Fruit fly (Drosophila melanogaster): ENCODE results near the gene CG13039.

Gene CG13039

DNA sequence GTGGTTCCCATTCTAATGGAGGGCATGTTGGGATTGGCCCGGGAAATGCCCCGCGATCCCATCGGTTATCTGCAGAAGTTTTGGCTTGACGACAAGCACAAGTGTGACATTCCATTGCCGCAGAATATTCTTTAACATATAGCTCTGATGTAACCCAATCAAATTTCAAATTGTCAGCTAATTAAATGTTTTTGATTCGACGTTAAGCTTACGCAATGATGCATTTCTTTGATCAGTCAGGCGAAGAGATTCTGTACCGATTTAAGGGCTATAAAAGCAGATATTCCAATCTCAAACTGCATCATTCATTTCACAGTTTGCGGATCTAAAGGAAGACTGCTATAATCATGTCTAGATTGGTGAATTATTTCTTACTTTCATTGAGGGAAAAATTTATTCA is 5.1 kb upstream of the CG13039 start, which contains the start of gene retinin:
Gene retinin (plus strand): TSS at position 301 of the 400 bp plus-strand sequence.
- TF ChIP-seq psq (optimal IDR thresholded peaks at IDR 0.05) = no peak
- no peak for TF ChIP-seq pan (optimal IDR thresholded peaks at IDR 0.05)
- no peak for TF ChIP-seq CG8478 (optimal IDR thresholded peaks at IDR 0.05)

DNA sequence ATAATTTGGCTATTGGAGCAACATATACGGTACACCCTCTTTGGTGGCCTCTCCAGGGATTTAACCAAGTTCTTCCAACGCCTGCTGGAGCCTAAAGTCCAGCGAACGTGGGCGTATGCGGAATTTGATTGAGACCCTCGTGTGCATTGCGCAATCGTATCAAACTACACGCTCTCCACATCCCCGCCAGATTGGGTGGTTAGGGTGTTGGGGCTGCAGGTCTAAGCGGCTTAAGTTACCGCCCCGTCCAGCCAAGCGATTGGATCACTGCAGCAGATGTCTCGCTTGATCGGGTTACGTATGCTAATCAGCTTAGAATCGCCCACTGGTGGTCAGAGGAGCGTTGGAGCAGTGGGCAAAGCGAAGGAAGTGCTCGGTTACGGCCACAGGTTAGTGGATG is 4.2 kb upstream of the CG13039 start, which contains the start of gene CG33060:
Gene CG33060 (plus strand): TSS at position 301 of the 400 bp plus-strand sequence.
- no peak for TF ChIP-seq CG8478 (optimal IDR thresholded peaks at IDR 0.05)
- TF ChIP-seq pan (optimal IDR thresholded peaks at IDR 0.05) = no peak
- TF ChIP-seq Dll (optimal IDR thresholded peaks at IDR 0.05) = no peak
- no peak for TF ChIP-seq usp (GFP tag; optimal IDR thresholded peaks at IDR 0.05)
- no peak for TF ChIP-seq EcR (GFP tag; optimal IDR thresholded peaks at IDR 0.05)
- no peak for TF ChIP-seq psq (optimal IDR thresholded peaks at IDR 0.05)

DNA sequence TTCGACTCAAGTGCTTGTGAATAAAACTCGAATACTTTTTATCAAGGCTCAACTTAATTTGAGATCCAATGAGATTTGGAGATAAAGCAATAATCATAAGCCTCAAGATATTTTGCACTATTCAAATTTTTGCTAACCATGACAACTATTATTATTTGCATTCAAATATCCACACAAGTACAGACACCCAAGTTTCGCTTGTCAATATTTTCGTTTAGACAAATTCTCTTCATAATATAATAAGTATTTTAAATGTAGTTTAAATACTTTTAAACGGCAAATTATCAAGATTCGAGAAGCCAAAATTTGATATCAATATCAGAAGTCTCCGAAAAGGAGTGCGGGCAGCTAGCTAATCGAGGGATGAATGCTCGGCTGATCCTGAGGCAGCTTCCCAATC is 2.9 kb upstream of the CG13039 start, which contains the start of gene CG33061:
Gene CG33061 (plus strand): TSS at position 301 of the 400 bp plus-strand sequence.
- no peak for TF ChIP-seq psq (optimal IDR thresholded peaks at IDR 0.05)
- no peak for TF ChIP-seq EcR (GFP tag; optimal IDR thresholded peaks at IDR 0.05)
- TF ChIP-seq Dll (optimal IDR thresholded peaks at IDR 0.05) = no peak
- no peak for TF ChIP-seq pan (optimal IDR thresholded peaks at IDR 0.05)
- no peak for TF ChIP-seq CG8478 (optimal IDR thresholded peaks at IDR 0.05)
- no peak for TF ChIP-seq usp (GFP tag; optimal IDR thresholded peaks at IDR 0.05)

DNA sequence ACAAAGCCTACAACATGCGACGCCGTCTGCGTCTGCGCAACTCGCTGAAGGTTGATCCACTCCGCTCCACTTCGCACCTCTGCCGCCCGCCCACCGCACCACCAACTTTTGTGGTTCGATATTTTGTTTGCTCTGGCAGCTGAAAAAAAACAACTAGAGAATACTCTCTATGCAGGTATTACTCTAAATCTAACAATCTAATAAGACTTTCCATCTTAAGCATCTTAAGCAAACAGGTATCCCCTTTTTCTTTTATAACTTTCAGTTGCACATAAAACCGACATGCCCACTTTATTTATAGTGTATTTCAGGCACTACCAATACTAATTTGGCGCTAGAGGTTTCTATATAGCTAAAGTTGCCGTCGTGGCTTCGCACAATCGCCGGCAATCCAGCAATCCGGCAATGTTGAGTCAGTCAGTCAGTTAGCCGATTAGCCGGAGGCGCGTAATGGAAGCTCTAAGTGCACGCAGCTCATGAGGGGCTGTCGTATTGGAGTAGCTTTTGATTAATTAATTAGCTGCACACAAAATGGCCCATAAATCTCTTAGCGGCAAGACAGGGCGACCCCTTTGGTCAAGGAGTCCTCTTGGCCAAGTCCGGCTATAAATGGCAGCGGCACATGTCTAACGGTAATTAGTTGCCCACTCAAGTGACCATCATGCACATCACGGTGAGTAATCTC is 1.8 kb upstream of the CG13039 start, which contains the start of gene CG13058:
Gene CG13058 (plus strand): TSS at position 635 of the 685 bp plus-strand sequence.
- TF ChIP-seq psq (optimal IDR thresholded peaks at IDR 0.05) (no peak), usp (GFP tag; optimal IDR thresholded peaks at IDR 0.05) (no peak), CG8478 (optimal IDR thresholded peaks at IDR 0.05) (no peak), Dll (optimal IDR thresholded peaks at IDR 0.05) (no peak), EcR (GFP tag; optimal IDR thresholded peaks at IDR 0.05) (no peak), pan (optimal IDR thresholded peaks at IDR 0.05) (no peak)

DNA sequence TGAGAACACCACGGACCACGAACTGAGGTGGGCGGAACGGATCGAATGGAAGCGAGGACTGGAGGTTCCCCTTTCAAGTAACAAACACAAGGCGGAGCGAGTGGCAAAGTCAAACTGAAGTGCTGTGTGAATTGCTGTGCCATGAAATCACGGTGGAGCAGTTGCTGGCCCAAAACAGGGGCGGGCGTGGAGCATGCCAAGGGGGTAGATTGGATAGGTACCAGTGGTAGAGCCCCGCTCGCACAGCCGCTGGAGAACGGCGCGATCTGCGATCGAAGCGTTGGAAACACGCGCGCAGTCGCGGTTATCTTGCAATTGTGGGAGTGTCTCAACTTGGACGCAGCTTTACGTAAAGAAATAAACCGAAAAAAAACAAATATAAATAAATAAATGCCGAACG is 1.2 kb upstream of the CG13039 start, which contains the start of gene CG13038:
Gene CG13038 (minus strand): TSS at position 118 of the 400 bp plus-strand sequence.
- TF ChIP-seq usp (GFP tag; optimal IDR thresholded peaks at IDR 0.05) (no peak), Dll (optimal IDR thresholded peaks at IDR 0.05) (no peak), CG8478 (optimal IDR thresholded peaks at IDR 0.05) (no peak), pan (optimal IDR thresholded peaks at IDR 0.05) (no peak), psq (optimal IDR thresholded peaks at IDR 0.05) (no peak), EcR (GFP tag; optimal IDR thresholded peaks at IDR 0.05) (no peak)

DNA sequence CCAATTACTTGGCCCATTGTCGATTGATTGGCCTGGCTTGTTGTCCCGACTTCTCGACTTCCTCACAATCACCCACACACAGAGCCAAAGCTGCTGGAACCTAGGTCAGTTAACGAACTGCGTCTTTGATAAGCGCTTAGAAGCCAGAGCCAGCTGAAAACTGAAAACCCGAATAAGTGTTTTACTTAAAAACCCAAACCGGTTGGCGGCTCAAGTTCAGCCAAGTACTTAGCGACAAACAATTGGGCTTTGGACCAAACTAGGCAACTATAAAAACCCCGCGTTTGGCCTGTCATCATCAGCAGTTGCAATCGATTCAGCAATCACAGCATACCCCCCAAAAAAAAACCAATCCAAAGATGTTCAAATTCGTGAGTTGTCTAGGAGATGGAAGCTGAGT is 3.2 kb downstream of the CG13039 start, which contains the start of gene CG13059:
Gene CG13059 (plus strand): TSS at position 301 of the 400 bp plus-strand sequence.
- no peak for TF ChIP-seq Dll (optimal IDR thresholded peaks at IDR 0.05)
- TF ChIP-seq EcR (GFP tag; optimal IDR thresholded peaks at IDR 0.05) = no peak
- no peak for TF ChIP-seq pan (optimal IDR thresholded peaks at IDR 0.05)
- no peak for TF ChIP-seq psq (optimal IDR thresholded peaks at IDR 0.05)
- no peak for TF ChIP-seq usp (GFP tag; optimal IDR thresholded peaks at IDR 0.05)
- TF ChIP-seq CG8478 (optimal IDR thresholded peaks at IDR 0.05) = no peak

DNA sequence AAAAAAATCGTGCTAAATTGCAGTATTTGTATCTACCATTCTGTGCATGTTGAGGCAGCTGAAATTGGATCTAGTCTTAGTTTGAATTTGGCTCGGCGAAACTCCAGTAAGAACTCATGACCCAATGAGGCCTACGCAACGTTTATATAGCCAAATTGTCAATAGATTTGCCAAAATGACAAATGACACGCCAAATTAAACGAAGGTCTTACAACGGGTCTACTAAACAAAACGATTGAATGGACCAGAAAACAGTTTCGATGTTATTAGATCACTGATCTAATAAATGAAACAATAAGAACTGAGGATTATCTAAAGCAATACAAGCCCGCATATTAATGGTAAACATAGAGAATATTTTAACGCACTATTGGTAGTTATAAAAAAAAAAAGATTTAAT is 5.4 kb downstream of the CG13039 start, which contains the start of gene CG42718:
Gene CG42718 (minus strand): TSS at position 101 of the 400 bp plus-strand sequence.
- TF ChIP-seq CG8478 (optimal IDR thresholded peaks at IDR 0.05) (no peak), EcR (GFP tag; optimal IDR thresholded peaks at IDR 0.05) (no peak), pan (optimal IDR thresholded peaks at IDR 0.05) (no peak), Dll (optimal IDR thresholded peaks at IDR 0.05) (no peak), usp (GFP tag; optimal IDR thresholded peaks at IDR 0.05) (no peak), psq (optimal IDR thresholded peaks at IDR 0.05) (no peak)

DNA sequence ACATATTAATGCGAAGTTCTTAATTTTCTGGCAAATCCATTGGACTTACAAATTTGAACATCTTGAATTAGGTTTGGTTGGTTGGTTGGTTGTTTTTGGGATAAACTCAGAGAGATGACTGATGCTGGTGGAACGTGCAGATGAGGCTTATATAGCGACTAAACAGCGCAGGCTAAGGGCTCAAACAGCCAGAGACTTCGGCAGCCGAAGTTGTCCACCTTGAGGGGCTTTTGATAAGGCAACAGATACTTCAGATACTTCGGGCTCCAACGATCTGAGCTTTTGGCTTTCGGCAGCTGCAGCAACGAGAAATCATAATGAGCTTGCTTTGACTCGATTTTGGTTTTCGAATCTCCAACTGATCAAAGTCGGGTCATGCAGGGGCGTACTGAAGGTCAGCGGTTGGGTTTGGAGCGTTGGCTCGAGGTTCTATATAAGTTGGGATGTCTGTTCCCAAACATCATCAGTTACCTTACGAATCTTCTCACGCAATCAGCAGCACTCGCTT is 7.1 kb downstream of the CG13039 start, which contains the start of the genes CG13041 and CG13060:
Gene CG13041 (minus strand): TSS at position 128 of the 508 bp plus-strand sequence.
Gene CG13060 (plus strand): TSS at position 458 of the 508 bp plus-strand sequence.
- TF ChIP-seq Dll (optimal IDR thresholded peaks at IDR 0.05) = no peak
- TF ChIP-seq EcR (GFP tag; optimal IDR thresholded peaks at IDR 0.05) = no peak
- TF ChIP-seq pan (optimal IDR thresholded peaks at IDR 0.05) = no peak
- TF ChIP-seq psq (optimal IDR thresholded peaks at IDR 0.05) = no peak
- no peak for TF ChIP-seq CG8478 (optimal IDR thresholded peaks at IDR 0.05)
- TF ChIP-seq usp (GFP tag; optimal IDR thresholded peaks at IDR 0.05) = no peak

DNA sequence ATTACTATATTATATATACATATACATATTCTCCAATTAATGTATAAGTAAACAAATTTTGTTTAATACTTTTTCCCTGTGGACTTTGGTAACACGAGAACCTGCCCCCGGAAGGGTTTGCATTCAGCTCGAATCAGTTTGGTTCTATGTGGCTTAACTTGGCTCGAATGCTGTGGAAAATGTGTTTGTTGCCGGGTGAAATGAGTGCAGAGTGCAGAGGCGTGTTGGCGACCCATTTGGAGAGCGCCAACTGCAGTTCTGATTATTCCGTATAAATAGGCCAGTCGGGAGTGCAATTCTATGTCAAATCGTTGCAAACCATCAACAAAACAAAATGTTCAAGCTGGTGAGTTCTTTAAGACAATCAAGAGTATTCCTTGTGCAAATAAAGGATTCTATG is 8.8 kb downstream of the CG13039 start, which contains the start of gene Nplp3:
Gene Nplp3 (plus strand): TSS at position 301 of the 400 bp plus-strand sequence.
- no peak for TF ChIP-seq usp (GFP tag; optimal IDR thresholded peaks at IDR 0.05)
- TF ChIP-seq Dll (optimal IDR thresholded peaks at IDR 0.05) = no peak
- TF ChIP-seq EcR (GFP tag; optimal IDR thresholded peaks at IDR 0.05) = no peak
- no peak for TF ChIP-seq CG8478 (optimal IDR thresholded peaks at IDR 0.05)
- no peak for TF ChIP-seq psq (optimal IDR thresholded peaks at IDR 0.05)
- no peak for TF ChIP-seq pan (optimal IDR thresholded peaks at IDR 0.05)

DNA sequence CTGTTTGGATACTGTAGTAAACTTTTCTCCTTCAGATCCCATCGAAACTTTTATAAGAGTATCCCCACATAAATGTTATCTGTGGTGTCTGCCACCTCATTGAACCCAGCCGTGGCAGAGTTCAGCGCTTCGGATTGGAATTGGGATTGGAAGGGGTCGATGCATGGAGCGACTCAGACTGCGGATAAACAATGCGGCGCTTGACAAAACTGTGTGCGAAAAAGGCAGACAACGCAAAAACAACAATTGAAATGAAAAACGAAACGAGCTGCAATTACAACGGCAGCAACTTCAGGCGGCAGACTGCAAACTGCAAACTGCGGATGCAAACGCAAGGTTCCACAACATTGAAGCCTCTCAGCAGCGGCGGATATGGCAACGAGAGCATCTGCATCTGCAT is 12.6 kb downstream of the CG13039 start, which contains the start of gene CG13062:
Gene CG13062 (plus strand): TSS at position 301 of the 400 bp plus-strand sequence.
- TF ChIP-seq CG8478 (optimal IDR thresholded peaks at IDR 0.05) = no peak
- no peak for TF ChIP-seq EcR (GFP tag; optimal IDR thresholded peaks at IDR 0.05)
- no peak for TF ChIP-seq Dll (optimal IDR thresholded peaks at IDR 0.05)
- no peak for TF ChIP-seq pan (optimal IDR thresholded peaks at IDR 0.05)

DNA sequence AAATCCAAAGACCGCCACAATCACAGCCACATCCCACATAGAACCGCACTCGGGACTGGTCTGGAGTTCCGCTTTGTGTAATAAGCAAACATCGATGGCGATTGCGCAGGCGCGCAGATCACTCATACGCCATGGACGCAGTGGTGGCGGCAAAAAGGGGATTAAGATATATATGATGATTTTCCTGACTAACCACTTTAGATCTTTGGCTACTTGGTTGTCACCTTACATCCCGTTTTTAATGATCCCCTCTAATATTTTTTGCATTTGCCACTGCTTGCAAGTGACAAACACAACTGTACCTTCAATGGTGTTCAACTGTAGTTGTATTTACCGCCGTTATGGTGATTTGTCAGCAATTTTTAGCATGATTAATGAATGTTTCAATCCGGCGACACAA is 16.6 kb downstream of the CG13039 start:
- TF ChIP-seq usp (GFP tag; optimal IDR thresholded peaks at IDR 0.05) (no peak), Dll (optimal IDR thresholded peaks at IDR 0.05) (no peak), psq (optimal IDR thresholded peaks at IDR 0.05) (no peak), EcR (GFP tag; optimal IDR thresholded peaks at IDR 0.05) (no peak), CG8478 (optimal IDR thresholded peaks at IDR 0.05) (no peak), pan (optimal IDR thresholded peaks at IDR 0.05) (no peak)

DNA sequence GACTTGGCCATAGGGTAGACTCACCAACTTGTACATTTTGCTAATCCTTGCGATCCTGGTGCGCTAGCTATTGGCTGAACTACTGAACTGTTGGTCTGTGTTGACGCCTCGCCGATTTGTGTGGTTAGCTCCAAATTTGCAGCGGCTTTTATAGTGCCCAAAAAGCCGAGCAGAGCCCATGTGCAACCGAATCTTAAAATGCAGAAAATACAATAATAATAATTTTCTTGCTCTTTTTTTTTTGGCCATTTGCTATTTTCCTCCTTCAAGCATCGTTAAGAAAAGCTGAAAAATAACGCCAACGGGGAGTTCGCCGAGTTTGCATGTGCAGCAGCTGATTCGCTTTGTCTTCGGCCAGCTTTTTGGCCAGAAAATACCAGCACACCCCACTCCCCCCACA is 18.2 kb downstream of the CG13039 start, which contains the start of gene CG13042:
Gene CG13042 (minus strand): TSS at position 101 of the 400 bp plus-strand sequence.
- TF ChIP-seq psq (optimal IDR thresholded peaks at IDR 0.05) = no peak
- no peak for TF ChIP-seq CG8478 (optimal IDR thresholded peaks at IDR 0.05)
- no peak for TF ChIP-seq usp (GFP tag; optimal IDR thresholded peaks at IDR 0.05)
- TF ChIP-seq EcR (GFP tag; optimal IDR thresholded peaks at IDR 0.05) = no peak
- no peak for TF ChIP-seq Dll (optimal IDR thresholded peaks at IDR 0.05)
- TF ChIP-seq pan (optimal IDR thresholded peaks at IDR 0.05) = no peak
